Fruit fly (Drosophila melanogaster) whole organism, embryonic: ENCODE results near the gene CG42759.
A peak's percentile ranks its signal among the peaks of the same experiment; 100 is the strongest.

Source experiments
- Antp ChIP-seq: fragments of 200-800 bp; sonication (Bioruptor generic); optimal IDR thresholded peaks from 3 replicates; lab custom pipeline; 2016; ENCODE audit warnings: missing biosample characterization, missing genetic modification characterization
- Atf3 ChIP-seq: fragments of 200-800 bp; sonication (Bioruptor generic); optimal IDR thresholded peaks from 3 replicates; lab custom pipeline; 2016; ENCODE audit warnings: missing biosample characterization, missing genetic modification characterization
- CG10267 ChIP-seq: fragments of 200-800 bp; sonication (Bioruptor generic); optimal IDR thresholded peaks from 2 replicates; lab custom pipeline; 2018; ENCODE audit warnings: missing biosample characterization, mild to moderate bottlenecking, missing genetic modification characterization, moderate library complexity
- CG10366 ChIP-seq: fragments of 200-800 bp; sonication (Bioruptor generic); IDR thresholded peaks from 2 replicates; pipeline ENCODE4 v1.3.6; 2022; ENCODE audit warnings: missing biosample characterization, missing genetic modification characterization
- CG10431 ChIP-seq: fragments of 200-800 bp; sonication (Bioruptor generic); optimal IDR thresholded peaks from 3 replicates; lab custom pipeline; 2018; ENCODE audit warnings: missing biosample characterization, mild to moderate bottlenecking, missing genetic modification characterization
- CG11247 ChIP-seq: fragments of 200-800 bp; sonication (Bioruptor generic); IDR thresholded peaks from 2 replicates; pipeline ENCODE4 v1.3.6; 2022; ENCODE audit warnings: missing biosample characterization, missing genetic modification characterization
- CG11456 ChIP-seq: fragments of 200-800 bp; sonication (Bioruptor generic); IDR thresholded peaks from 3 replicates; pipeline ENCODE4 v1.3.6; 2022; ENCODE audit warnings: missing biosample characterization, missing genetic modification characterization
- CG14667 ChIP-seq: fragments of 200-800 bp; sonication (Bioruptor generic); IDR thresholded peaks from 2 replicates; pipeline ENCODE4 v1.3.6; 2022; ENCODE audit warnings: missing biosample characterization, missing genetic modification characterization
- CG15479 ChIP-seq: fragments of 200-800 bp; sonication (Bioruptor generic); optimal IDR thresholded peaks from 3 replicates; lab custom pipeline; 2019; ENCODE audit warnings: missing biosample characterization, mild to moderate bottlenecking, missing genetic modification characterization, moderate library complexity
- CG15514 ChIP-seq: fragments of 200-800 bp; sonication (Bioruptor generic); optimal IDR thresholded peaks from 3 replicates; lab custom pipeline; 2017; ENCODE audit warnings: missing biosample characterization, missing genetic modification characterization, mild to moderate bottlenecking, moderate library complexity, missing genetic modification reagents
- CG17829 ChIP-seq: fragments of 200-800 bp; optimal IDR thresholded peaks from 2 replicates; lab custom pipeline; 2019; ENCODE audit warnings: missing biosample characterization, mild to moderate bottlenecking, missing genetic modification characterization, moderate library complexity
- CG2120 ChIP-seq: fragments of 200-800 bp; sonication (Bioruptor generic); optimal IDR thresholded peaks from 3 replicates; lab custom pipeline; 2016; ENCODE audit warnings: missing biosample characterization, missing genetic modification characterization
- CG2202 ChIP-seq: fragments of 200-800 bp; sonication (Bioruptor generic); optimal IDR thresholded peaks from 2 replicates; lab custom pipeline; 2018; ENCODE audit warnings: missing biosample characterization, mild to moderate bottlenecking, missing genetic modification characterization
- CG3726 ChIP-seq: fragments of 200-800 bp; sonication (Bioruptor generic); IDR thresholded peaks from 3 replicates; pipeline ENCODE4, ENCODE4 v1.3.6; 2022; ENCODE audit warnings: missing biosample characterization, missing genetic modification characterization
- CG4282 ChIP-seq: fragments of 200-800 bp; sonication (Bioruptor generic); optimal IDR thresholded peaks from 2 replicates; lab custom pipeline; 2016; ENCODE audit warnings: missing biosample characterization, missing genetic modification characterization
- CG43689 ChIP-seq: fragments of 200-800 bp; sonication (Bioruptor generic); IDR thresholded peaks from 2 replicates; pipeline ENCODE4 v1.3.6; 2022; ENCODE audit warnings: missing biosample characterization, missing genetic modification characterization
- CG4707 ChIP-seq: fragments of 200-800 bp; sonication (Bioruptor generic); optimal IDR thresholded peaks from 2 replicates; lab custom pipeline; 2018; ENCODE audit warnings: missing biosample characterization, mild to moderate bottlenecking, missing genetic modification characterization, moderate library complexity
- Dip3 ChIP-seq: fragments of 200-800 bp; sonication (Bioruptor generic); optimal IDR thresholded peaks from 3 replicates; lab custom pipeline; 2016; ENCODE audit warnings: missing biosample characterization, missing genetic modification characterization
- E2f1 ChIP-seq: fragments of 200-800 bp; sonication (Bioruptor generic); IDR thresholded peaks from 2 replicates; pipeline ENCODE4 v1.3.6; 2022; ENCODE audit warnings: missing biosample characterization, missing genetic modification characterization
- Fer1 ChIP-seq: fragments of 200-800 bp; sonication (Bioruptor generic); optimal IDR thresholded peaks from 2 replicates; lab custom pipeline; 2017; ENCODE audit warnings: missing biosample characterization, mild to moderate bottlenecking, missing genetic modification characterization
- GATAe ChIP-seq: fragments of 200-800 bp; sonication (Bioruptor generic); conservative IDR thresholded peaks from 2 replicates; pipeline ENCODE4 v1.3.6; 2022; ENCODE audit warnings: missing biosample characterization, missing genetic modification characterization
- HLHmδ ChIP-seq: fragments of 200-800 bp; sonication (Bioruptor generic); optimal IDR thresholded peaks from 2 replicates; lab custom pipeline; 2018; ENCODE audit warnings: missing biosample characterization, mild to moderate bottlenecking, missing genetic modification characterization, moderate library complexity
- Hr39 ChIP-seq: fragments of >200 bp; optimal IDR thresholded peaks from 2 replicates; lab custom pipeline; 2017
- Hsf ChIP-seq: fragments of 200-800 bp; sonication (Bioruptor generic); optimal IDR thresholded peaks from 3 replicates; lab custom pipeline; 2016; ENCODE audit warnings: missing biosample characterization, missing genetic modification characterization
- Mrtf ChIP-seq: fragments of 200-800 bp; sonication (Bioruptor generic); IDR thresholded peaks from 3 replicates; pipeline ENCODE4 v1.3.6; 2022; ENCODE audit warnings: missing biosample characterization, missing genetic modification characterization
- NfI ChIP-seq: fragments of 200-800 bp; sonication (Bioruptor generic); optimal IDR thresholded peaks from 3 replicates; lab custom pipeline; 2018; ENCODE audit warnings: missing biosample characterization, mild to moderate bottlenecking, missing genetic modification characterization, moderate library complexity
- Spps ChIP-seq: fragments of 200-800 bp; sonication (Bioruptor generic); optimal IDR thresholded peaks from 2 replicates; lab custom pipeline; 2018; ENCODE audit warnings: missing biosample characterization, mild to moderate bottlenecking, missing genetic modification characterization
- abd-A ChIP-seq: fragments of 200-800 bp; sonication (Bioruptor generic); optimal IDR thresholded peaks from 3 replicates; lab custom pipeline; 2019; ENCODE audit warnings: missing biosample characterization, mild to moderate bottlenecking, missing genetic modification characterization, moderate library complexity
- btn ChIP-seq: fragments of 200-800 bp; sonication (Bioruptor generic); optimal IDR thresholded peaks from 2 replicates; lab custom pipeline; 2016; ENCODE audit warnings: missing biosample characterization, missing genetic modification characterization
- dati ChIP-seq: fragments of 200-800 bp; sonication (Bioruptor generic); IDR thresholded peaks from 2 replicates; pipeline ENCODE4 v1.3.6; 2022; ENCODE audit warnings: missing biosample characterization, missing genetic modification characterization
- disco-r ChIP-seq: fragments of 200-800 bp; sonication (Bioruptor generic); optimal IDR thresholded peaks from 2 replicates; lab custom pipeline; 2016; ENCODE audit warnings: missing biosample characterization, missing genetic modification characterization
- en ChIP-seq: fragments of 200-800 bp; sonication (Bioruptor generic); optimal IDR thresholded peaks from 2 replicates; lab custom pipeline; 2016; ENCODE audit warnings: missing biosample characterization, missing genetic modification characterization
- fd64A ChIP-seq: fragments of 200-800 bp; sonication (Bioruptor generic); optimal IDR thresholded peaks from 3 replicates; lab custom pipeline; 2018; ENCODE audit warnings: missing biosample characterization, mild to moderate bottlenecking, missing genetic modification characterization
- ftz-f1 ChIP-seq: fragments of 200-800 bp; sonication (Bioruptor generic); optimal IDR thresholded peaks from 2 replicates; lab custom pipeline; 2016; ENCODE audit warnings: missing biosample characterization, missing genetic modification characterization
- gcm2 ChIP-seq: fragments of 200-800 bp; sonication (Bioruptor generic); optimal IDR thresholded peaks from 2 replicates; lab custom pipeline; 2016; ENCODE audit warnings: missing biosample characterization, missing genetic modification characterization
- jigr1 ChIP-seq: fragments of 200-800 bp; sonication (Bioruptor generic); IDR thresholded peaks from 3 replicates; pipeline ENCODE4 v1.3.6; 2022; ENCODE audit warnings: missing biosample characterization, missing genetic modification characterization
- kah ChIP-seq: fragments of 200-800 bp; sonication (Bioruptor generic); optimal IDR thresholded peaks from 2 replicates; lab custom pipeline; 2018; ENCODE audit warnings: missing biosample characterization, mild to moderate bottlenecking, missing genetic modification characterization
- klu ChIP-seq: fragments of 200-800 bp; sonication (Bioruptor generic); IDR thresholded peaks from 2 replicates; pipeline ENCODE4 v1.3.6; 2022; ENCODE audit warnings: missing biosample characterization, missing genetic modification characterization
- luna ChIP-seq: fragments of 200-800 bp; sonication (Bioruptor generic); optimal IDR thresholded peaks from 2 replicates; lab custom pipeline; 2016; ENCODE audit warnings: missing biosample characterization, missing genetic modification characterization
- maf-S ChIP-seq: fragments of 200-800 bp; sonication (Bioruptor generic); optimal IDR thresholded peaks from 2 replicates; lab custom pipeline; 2016; ENCODE audit warnings: missing biosample characterization, missing genetic modification characterization
- mirr ChIP-seq: fragments of 200-800 bp; sonication (Bioruptor generic); optimal IDR thresholded peaks from 3 replicates; lab custom pipeline; 2018; ENCODE audit warnings: missing biosample characterization, mild to moderate bottlenecking, missing genetic modification characterization
- nerfin-2 ChIP-seq: fragments of 200-800 bp; sonication (Bioruptor generic); IDR thresholded peaks from 2 replicates; pipeline ENCODE4 v1.3.6; 2022; ENCODE audit warnings: missing biosample characterization, missing genetic modification characterization; ENCODE audit not compliant: partially characterized antibody
- org-1 ChIP-seq: fragments of 200-800 bp; sonication (Bioruptor generic); optimal IDR thresholded peaks from 2 replicates; lab custom pipeline; 2017; ENCODE audit warnings: missing biosample characterization, missing genetic modification characterization
- pzg ChIP-seq: fragments of 200-800 bp; sonication (Bioruptor generic); optimal IDR thresholded peaks from 3 replicates; lab custom pipeline; 2018; ENCODE audit warnings: missing biosample characterization, mild to moderate bottlenecking, missing genetic modification characterization, moderate library complexity
- rib ChIP-seq: fragments of 200-800 bp; sonication (Bioruptor generic); IDR thresholded peaks from 2 replicates; pipeline ENCODE4 v1.3.6; 2022; ENCODE audit warnings: missing biosample characterization, missing genetic modification characterization
- sd ChIP-seq: fragments of 200-800 bp; sonication (Bioruptor generic); optimal IDR thresholded peaks from 3 replicates; lab custom pipeline; 2018; ENCODE audit warnings: missing biosample characterization, mild to moderate bottlenecking, missing genetic modification characterization, moderate library complexity
- tll ChIP-seq, 2 experiments: fragments of 200-800 bp in 1 of 2; fragments of >200 bp in 1 of 2; sonication (Bioruptor generic) in 1 of 2; optimal IDR thresholded peaks; 2 replicates each; lab custom pipeline; 2017 to 2019; ENCODE audit warnings: missing biosample characterization in 2 of 2, missing genetic modification characterization in 2 of 2, mild to moderate bottlenecking in 1 of 2, moderate library complexity in 1 of 2
- tup ChIP-seq: fragments of 200-800 bp; sonication (Bioruptor generic); optimal IDR thresholded peaks from 2 replicates; lab custom pipeline; 2016; ENCODE audit warnings: missing biosample characterization, mild to moderate bottlenecking, missing genetic modification characterization, moderate library complexity
- vnd ChIP-seq: fragments of 200-800 bp; sonication (Bioruptor generic); IDR thresholded peaks from 3 replicates; pipeline ENCODE4 v1.3.6; 2022; ENCODE audit warnings: missing biosample characterization, missing genetic modification characterization; ENCODE audit not compliant: partially characterized antibody
- wor ChIP-seq: fragments of 200-800 bp; sonication (Bioruptor generic); IDR thresholded peaks from 2 replicates; pipeline ENCODE4 v1.3.6; 2022; ENCODE audit warnings: missing biosample characterization, missing genetic modification characterization
- z ChIP-seq: fragments of 200-800 bp; sonication (Bioruptor generic); IDR thresholded peaks from 3 replicates; pipeline ENCODE4 v1.3.6; 2022; ENCODE audit warnings: missing biosample characterization, missing genetic modification characterization
- zen2 ChIP-seq: fragments of 200-800 bp; sonication (Bioruptor generic); IDR thresholded peaks from 3 replicates; pipeline ENCODE4 v1.3.6; 2022; ENCODE audit warnings: missing biosample characterization, missing genetic modification characterization; ENCODE audit not compliant: partially characterized antibody

The CG42759 gene

DNA sequence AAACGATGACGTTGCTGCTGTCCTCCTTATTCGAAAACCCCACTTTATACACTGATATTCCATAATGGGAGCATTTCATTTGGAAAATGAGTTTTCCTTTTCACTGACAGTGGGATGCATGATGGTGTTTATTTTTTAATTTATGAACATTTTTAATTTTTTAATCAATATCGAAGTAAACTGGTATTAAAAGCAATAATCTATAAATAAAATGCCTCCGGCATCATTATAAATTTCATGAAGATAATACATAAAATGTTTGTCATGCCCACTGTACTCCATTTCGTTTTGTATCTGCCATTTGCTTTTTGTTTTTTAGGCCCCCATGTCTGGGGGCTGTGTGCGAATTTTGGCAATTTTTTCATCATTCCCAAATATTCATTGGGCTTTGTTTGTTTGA, 12.8 kb upstream of the CG42759 start (continued):
- TF ChIP-seq CG10267 (tag; lab: Kevin White, UChicago) (peak; percentile 52), E2f1 (peak; percentile 65), maf-S (GFP tag; lab: Kevin White, UChicago) (no peak), NfI (GFP tag; lab: Kevin White, UChicago) (peak; percentile 41), wor (GFP tag; lab: Robert Waterston, UW) (0 out of 2 replicates have a peak, but pooled peaks have one; percentile 26), vnd (no peak), Hr39 (lab: Kevin White, UChicago) (no peak), zen2 (GFP tag; lab: Robert Waterston, UW) (no peak), Antp (peak; percentile 1), Spps (tag; lab: Kevin White, UChicago) (no peak), CG15514 (peak; percentile 38), klu (GFP tag; lab: Robert Waterston, UW) (no peak), CG2120 (GFP tag; lab: Kevin White, UChicago) (peak; percentile 81), en (GFP tag; lab: Kevin White, UChicago) (no peak), luna (GFP tag; lab: Kevin White, UChicago) (no peak), CG4707 (peak; percentile 33), CG10431 (GFP tag; lab: Kevin White, UChicago) (no peak), CG3726 (GFP tag; lab: Robert Waterston, UW) (peak; percentile 63; the same call in 1 of the 3 replicates), abd-A (tag; lab: Kevin White, UChicago) (peak; percentile 56), sd (tag; lab: Kevin White, UChicago) (peak; percentile 16), CG4282 (GFP tag; lab: Kevin White, UChicago) (no peak), org-1 (GFP tag; lab: Kevin White, UChicago) (peak; percentile 45), CG43689 (GFP tag; lab: Robert Waterston, UW) (no peak), jigr1 (GFP tag; lab: Robert Waterston, UW) (no peak), CG17829 (tag; lab: Kevin White, UChicago) (peak; percentile 62), kah (no peak), CG10366 (GFP tag; lab: Robert Waterston, UW) (peak; percentile 66), z (GFP tag; lab: Robert Waterston, UW) (no peak), CG11456 (GFP tag; lab: Robert Waterston, UW) (0 out of 3 replicates have a peak, but pooled peaks have one; percentile 20), ftz-f1 (GFP tag; lab: Kevin White, UChicago) (no peak), tll (GFP tag; optimal IDR thresholded peaks at IDR 0.05; lab: Kevin White, UChicago) (no peak), CG14667 (GFP tag; lab: Robert Waterston, UW) (no peak; the same call in 1 of the 2 replicates), tup (no peak), rib (GFP tag; lab: Robert Waterston, UW) (no peak; the same call in 1 of the 2 replicates), pzg (no peak), fd64A (GFP tag; lab: Kevin White, UChicago) (no peak), HLHmδ (GFP tag; lab: Kevin White, UChicago) (no peak), disco-r (GFP tag; lab: Kevin White, UChicago) (no peak), mirr (GFP tag; lab: Kevin White, UChicago) (no peak), gcm2 (GFP tag; lab: Kevin White, UChicago) (no peak), CG2202 (tag; lab: Kevin White, UChicago) (no peak), Hsf (GFP tag; lab: Kevin White, UChicago) (peak; percentile 40), Mrtf (GFP tag; lab: Robert Waterston, UW) (no peak), nerfin-2 (GFP tag; lab: Robert Waterston, UW) (no peak), Dip3 (GFP tag; lab: Kevin White, UChicago) (peak; percentile 37), CG11247 (GFP tag; lab: Robert Waterston, UW) (peak; percentile 54; the same call in 1 of the 2 replicates), dati (GFP tag; lab: Robert Waterston, UW) (no peak), Atf3 (GFP tag; lab: Kevin White, UChicago) (no peak), CG15479 (GFP tag; lab: Kevin White, UChicago) (no peak), Fer1 (GFP tag; lab: Kevin White, UChicago) (peak; percentile 73), btn (no peak), GATAe (no peak)
